Worm (Caenorhabditis elegans) whole organism, midembryonic: ENCODE measurements around the gene F13E9.12.

Source experiments
- T22C8.4 ChIP-seq: fragments of 200-800 bp; sonication (Bioruptor generic); IDR thresholded peaks from 2 replicates; pipeline ENCODE4 v1.3.6; 2022; ENCODE audit warnings: missing genetic modification characterization, missing compliant biosample characterization
- cog-1 ChIP-seq: sonication (generic microtip); optimal IDR thresholded peaks from 2 replicates; lab custom pipeline; 2016; ENCODE audit warnings: missing genetic modification characterization, missing compliant biosample characterization
- flt-1 ChIP-seq: fragments of 200-800 bp; sonication (Bioruptor generic); IDR thresholded peaks from 2 replicates; pipeline ENCODE4 v1.3.6; 2022; ENCODE audit warnings: missing genetic modification characterization, missing compliant biosample characterization
- klf-2 ChIP-seq: fragments of 200-800 bp; sonication (Bioruptor generic); conservative IDR thresholded peaks from 2 replicates; pipeline ENCODE4 v1.3.6; 2022; ENCODE audit warnings: missing genetic modification reagents, missing genetic modification characterization, missing compliant biosample characterization
- med-1 ChIP-seq: sonication (generic microtip); optimal IDR thresholded peaks from 2 replicates; lab custom pipeline; 2017; ENCODE audit warnings: missing genetic modification characterization, mild to moderate bottlenecking, missing compliant biosample characterization, antibody characterized with exemption, missing genetic modification reagents; ENCODE audit not compliant: insufficient read depth
- ref-1 ChIP-seq: fragments of 200-800 bp; sonication (Bioruptor generic); conservative IDR thresholded peaks from 2 replicates; pipeline ENCODE4 v1.3.6; 2022; ENCODE audit warnings: missing genetic modification reagents, missing genetic modification characterization, missing compliant biosample characterization
- ztf-23 ChIP-seq: fragments of 200-800 bp; sonication (Bioruptor generic); IDR thresholded peaks from 2 replicates; pipeline ENCODE4 v1.3.6; 2022; ENCODE audit warnings: missing genetic modification reagents, missing genetic modification characterization, missing compliant biosample characterization
- ztf-29 ChIP-seq: fragments of 200-800 bp; sonication (Bioruptor generic); IDR thresholded peaks from 2 replicates; pipeline ENCODE4 v1.3.6; 2022; ENCODE audit warnings: missing genetic modification reagents, missing genetic modification characterization, missing compliant biosample characterization

ce11 chrIV:10852403-10852802, 22.0 kb downstream of the F13E9.12 start:
- TF ChIP-seq flt-1 (GFP tag; lab: Robert Waterston, UW) = no peak
- TF ChIP-seq ztf-23 (GFP tag; lab: Robert Waterston, UW) = no peak
- no peak for TF ChIP-seq cog-1 (tag; lab: Kevin White, UChicago)
- TF ChIP-seq klf-2 (GFP tag; lab: Robert Waterston, UW) = no peak
- TF ChIP-seq T22C8.4 (GFP tag; lab: Robert Waterston, UW) = no peak
- TF ChIP-seq ref-1 (GFP tag; lab: Robert Waterston, UW) = no peak
- no peak for TF ChIP-seq med-1
- no peak for TF ChIP-seq ztf-29 (GFP tag; lab: Robert Waterston, UW)
